Worm (Caenorhabditis elegans) whole organism, young adult: ENCODE results near the gene rpn-6.2.

Source experiments
- D2030.7 ChIP-seq: fragments of 200-800 bp; sonication (Bioruptor generic); IDR thresholded peaks from 2 replicates; pipeline ENCODE4 v1.3.6; 2022; ENCODE audit warnings: missing genetic modification reagents, missing genetic modification characterization, missing compliant biosample characterization
- F55B11.4 ChIP-seq: sonication (generic microtip); optimal IDR thresholded peaks from 2 replicates; lab custom pipeline; 2016; ENCODE audit warnings: missing compliant biosample characterization, missing genetic modification characterization, borderline replicate concordance; ENCODE audit not compliant: insufficient read depth
- Y67H2A.10 ChIP-seq: fragments of 200-800 bp; sonication (Bioruptor generic); conservative IDR thresholded peaks from 2 replicates; pipeline ENCODE4 v1.3.6; 2022; ENCODE audit warnings: missing genetic modification reagents, missing genetic modification characterization, missing compliant biosample characterization
- ama-1 ChIP-seq, 3 experiments: fragments of 150-350 bp in 1 of 3; sonication (generic microtip) in 2 of 3; optimal IDR thresholded peaks; 2 replicates each; lab custom pipeline; 2014 to 2018; ENCODE audit warnings: missing biosample characterization in 2 of 3, missing genetic modification characterization in 2 of 3, missing genetic modification reagents in 2 of 3
- aptf-3 ChIP-seq: fragments of 200-800 bp; sonication (Bioruptor generic); IDR thresholded peaks from 2 replicates; pipeline ENCODE4 v1.3.6; 2022; ENCODE audit warnings: missing genetic modification characterization, missing compliant biosample characterization
- attf-5 ChIP-seq: fragments of 200-800 bp; sonication (Bioruptor generic); optimal IDR thresholded peaks from 2 replicates; lab custom pipeline; 2018; ENCODE audit warnings: mild to moderate bottlenecking, missing genetic modification characterization, missing compliant biosample characterization
- ceh-40 ChIP-seq: fragments of 200-800 bp; sonication (Bioruptor generic); IDR thresholded peaks from 2 replicates; pipeline ENCODE4 v1.3.6; 2022; ENCODE audit warnings: missing genetic modification characterization, missing compliant biosample characterization
- dpff-1 ChIP-seq: sonication (generic microtip); optimal IDR thresholded peaks from 2 replicates; lab custom pipeline; 2017; ENCODE audit warnings: mild to moderate bottlenecking, missing genetic modification characterization, missing compliant biosample characterization
- egl-18 ChIP-seq: fragments of 200-800 bp; sonication (Bioruptor generic); IDR thresholded peaks from 2 replicates; pipeline ENCODE4 v1.3.6; 2022; ENCODE audit warnings: missing genetic modification reagents, missing genetic modification characterization, missing compliant biosample characterization
- lin-40 ChIP-seq: sonication (generic microtip); optimal IDR thresholded peaks from 2 replicates; lab custom pipeline; 2016; ENCODE audit warnings: missing genetic modification characterization, mild to moderate bottlenecking, missing compliant biosample characterization, missing genotype, missing genetic modification reagents
- snpc-4 ChIP-seq, 5 experiments: fragments of 150-350 bp in 1 of 5; sonication (generic microtip) in 4 of 5; optimal IDR thresholded peaks; 2 replicates each; lab custom pipeline; 2014 to 2018; ENCODE audit warnings: missing genetic modification characterization in 5 of 5, missing biosample characterization in 3 of 5, antibody characterized with exemption in 2 of 5, mild to moderate bottlenecking in 2 of 5, missing compliant biosample characterization in 2 of 5, missing genotype in 2 of 5, moderate library complexity in 2 of 5, missing genetic modification reagents in 1 of 5
- unc-62 ChIP-seq: fragments of 150-350 bp; optimal IDR thresholded peaks from 2 replicates; lab custom pipeline; 2014; ENCODE audit warnings: missing biosample characterization, missing genetic modification reagents, missing genetic modification characterization
- xnd-1 ChIP-seq: sonication (generic microtip); optimal IDR thresholded peaks from 2 replicates; lab custom pipeline; 2016; ENCODE audit warnings: missing genotype, missing genetic modification reagents, missing genetic modification characterization, missing compliant biosample characterization
- ztf-26 ChIP-seq: sonication (generic microtip); optimal IDR thresholded peaks from 2 replicates; lab custom pipeline; 2017; ENCODE audit warnings: missing genetic modification characterization, missing compliant biosample characterization

ce11 chrIII:8984960-8985359 is 16.8 kb downstream of the rpn-6.2 start:
- no peak for TF ChIP-seq unc-62 (GFP tag; lab: Kevin White, UChicago)
- TF ChIP-seq ama-1 (optimal IDR thresholded peaks at IDR 0.05; lab: Kevin White, UChicago): no peak
- TF ChIP-seq ama-1 (GFP tag; optimal IDR thresholded peaks at IDR 0.05; lab: Kevin White, UChicago): no peak
- no peak for TF ChIP-seq ceh-40 (GFP tag; lab: Robert Waterston, UW)
- TF ChIP-seq snpc-4 (GFP tag; optimal IDR thresholded peaks at IDR 0.05; lab: Kevin White, UChicago): no peak
- peak in 1 of 4 experiments; percentile 0 for TF ChIP-seq snpc-4 (tag; optimal IDR thresholded peaks at IDR 0.05; lab: Kevin White, UChicago)
- no peak for TF ChIP-seq Y67H2A.10 (GFP tag; lab: Robert Waterston, UW)
- no peak for TF ChIP-seq xnd-1 (tag; lab: Kevin White, UChicago)
- TF ChIP-seq F55B11.4 (tag; lab: Kevin White, UChicago): no peak
- TF ChIP-seq ztf-26: no peak
- TF ChIP-seq lin-40 (tag; lab: Kevin White, UChicago): peak; percentile 13
- no peak for TF ChIP-seq dpff-1 (tag; lab: Kevin White, UChicago)
- peak; percentile 0 for TF ChIP-seq attf-5
- TF ChIP-seq aptf-3 (GFP tag; lab: Robert Waterston, UW): no peak
- TF ChIP-seq D2030.7: no peak
- TF ChIP-seq egl-18 (GFP tag; lab: Robert Waterston, UW): no peak
